Worm (Caenorhabditis elegans) whole organism, L4/young adult: ENCODE results near the gene C28D4.5.

Experiments
- W03F9.2 ChIP-seq: fragments of 150-350 bp; optimal IDR thresholded peaks from 2 replicates; lab custom pipeline; 2014; ENCODE audit warnings: missing biosample characterization, missing genetic modification characterization
- him-1 ChIP-seq: sonication (generic microtip); optimal IDR thresholded peaks from 2 replicates; lab custom pipeline; 2016; ENCODE audit warnings: missing genotype, missing genetic modification reagents, missing genetic modification characterization, missing compliant biosample characterization

DNA sequence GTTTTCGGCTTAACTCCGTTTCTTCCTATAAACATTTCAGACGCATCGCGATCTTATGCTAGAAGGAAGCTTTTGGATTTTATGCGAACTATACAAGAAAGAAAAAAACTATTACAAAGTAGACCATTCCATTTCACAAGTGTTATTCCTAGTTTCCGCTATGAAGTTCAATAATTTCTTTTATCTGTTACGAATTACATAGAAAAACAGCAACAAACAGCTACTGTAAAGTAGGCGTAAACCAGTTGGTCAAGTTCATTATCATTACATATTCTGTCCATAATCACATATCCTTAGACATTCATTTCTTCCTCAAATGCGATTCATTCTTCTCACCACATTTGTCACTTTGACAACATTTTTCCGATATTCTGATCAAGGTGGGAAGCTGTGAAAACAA, 8.5 kb downstream of the C28D4.5 start, which contains the start of gene C28D4.10:
- TF ChIP-seq him-1 (tag; lab: Kevin White, UChicago) (no peak), W03F9.2 (tag; lab: Kevin White, UChicago) (no peak)
